Fruit fly (Drosophila melanogaster) S2 (cell line): ENCODE measurements around the gene CG1607.

Experiments
- CG8478 ChIP-seq: fragments of >200 bp; optimal IDR thresholded peaks from 2 replicates; lab custom pipeline; 2018
- CTCF ChIP-seq, 2 experiments: fragments of >200 bp; optimal IDR thresholded peaks; 2 replicates each; lab custom pipeline; 2018

- no peak for TF ChIP-seq CG8478 (lab: Kevin White, UChicago)
- TF ChIP-seq CTCF (optimal IDR thresholded peaks at IDR 0.05; lab: Kevin White, UChicago): no peak
Observed at dm6 chr3R:31380489-31380888, 1.4 kb upstream of the CG1607 start.
